Fruit fly (Drosophila melanogaster) whole organism, embryonic: ENCODE results near the gene CG8675.

Experiments
- ATbp ChIP-seq: fragments of 200-800 bp; sonication (Bioruptor generic); optimal IDR thresholded peaks from 2 replicates; lab custom pipeline; 2017; ENCODE audit warnings: missing biosample characterization, mild to moderate bottlenecking, missing genetic modification characterization, missing genetic modification reagents
- C15 ChIP-seq: fragments of 200-800 bp; sonication (Bioruptor generic); IDR thresholded peaks from 3 replicates; pipeline ENCODE4 v1.3.6; 2022; ENCODE audit warnings: missing biosample characterization, missing genetic modification characterization
- CG10147 ChIP-seq: fragments of 200-800 bp; sonication (Bioruptor generic); optimal IDR thresholded peaks from 2 replicates; lab custom pipeline; 2019; ENCODE audit warnings: missing biosample characterization, mild to moderate bottlenecking, missing genetic modification characterization, moderate library complexity
- CG12104 ChIP-seq: fragments of 200-800 bp; sonication (Bioruptor generic); optimal IDR thresholded peaks from 3 replicates; lab custom pipeline; 2016; ENCODE audit warnings: missing biosample characterization, missing genetic modification characterization
- CG12659 ChIP-seq: fragments of 200-800 bp; sonication (Bioruptor generic); optimal IDR thresholded peaks from 3 replicates; lab custom pipeline; 2017; ENCODE audit warnings: mild to moderate bottlenecking, missing biosample characterization, missing genetic modification reagents, missing genetic modification characterization
- CG14965 ChIP-seq: fragments of 200-800 bp; sonication (Bioruptor generic); optimal IDR thresholded peaks from 2 replicates; lab custom pipeline; 2016; ENCODE audit warnings: missing biosample characterization, missing genetic modification characterization, borderline replicate concordance
- CG17186 ChIP-seq: fragments of 200-800 bp; sonication (Bioruptor generic); optimal IDR thresholded peaks from 3 replicates; lab custom pipeline; 2017; ENCODE audit warnings: missing biosample characterization, missing genetic modification reagents, missing genetic modification characterization
- CG17359 ChIP-seq: fragments of 200-800 bp; sonication (Bioruptor generic); optimal IDR thresholded peaks from 3 replicates; lab custom pipeline; 2018; ENCODE audit warnings: missing biosample characterization, mild to moderate bottlenecking, missing genetic modification characterization, moderate library complexity
- CG2199 ChIP-seq: fragments of 200-800 bp; sonication (Bioruptor generic); IDR thresholded peaks from 3 replicates; pipeline ENCODE4 v1.3.6; 2022; ENCODE audit warnings: missing biosample characterization, missing genetic modification characterization
- CG2678 ChIP-seq: fragments of 200-800 bp; sonication (Bioruptor generic); optimal IDR thresholded peaks from 3 replicates; lab custom pipeline; 2019; ENCODE audit warnings: missing biosample characterization, mild to moderate bottlenecking, missing genetic modification characterization, moderate library complexity
- CG2875 ChIP-seq: fragments of 200-800 bp; sonication (Bioruptor generic); optimal IDR thresholded peaks from 2 replicates; lab custom pipeline; 2017; ENCODE audit warnings: missing biosample characterization, mild to moderate bottlenecking, missing genetic modification characterization, missing genetic modification reagents
- CG4360 ChIP-seq: fragments of 200-800 bp; sonication (Bioruptor generic); IDR thresholded peaks from 2 replicates; pipeline ENCODE4 v1.3.6; 2022; ENCODE audit warnings: missing biosample characterization, missing genetic modification characterization
- CG4404 ChIP-seq: fragments of 200-800 bp; sonication (Bioruptor generic); IDR thresholded peaks from 2 replicates; pipeline ENCODE4 v1.3.6; 2022; ENCODE audit warnings: missing biosample characterization, missing genetic modification characterization
- CG5245 ChIP-seq: fragments of 200-800 bp; sonication (Bioruptor generic); optimal IDR thresholded peaks from 3 replicates; lab custom pipeline; 2016; ENCODE audit warnings: missing biosample characterization, missing genetic modification characterization
- CG7556 ChIP-seq: fragments of 200-800 bp; sonication (Bioruptor generic); optimal IDR thresholded peaks from 2 replicates; lab custom pipeline; 2017; ENCODE audit warnings: missing biosample characterization, mild to moderate bottlenecking, missing genetic modification characterization
- CG9727 ChIP-seq: fragments of 200-800 bp; sonication (Bioruptor generic); optimal IDR thresholded peaks from 3 replicates; lab custom pipeline; 2017; ENCODE audit warnings: missing biosample characterization, mild to moderate bottlenecking, missing genetic modification characterization
- Chrac-16 ChIP-seq: fragments of 200-800 bp; sonication (Bioruptor generic); optimal IDR thresholded peaks from 3 replicates; lab custom pipeline; 2016; ENCODE audit warnings: missing biosample characterization, missing genetic modification characterization
- Dbx ChIP-seq: fragments of 200-800 bp; sonication (Bioruptor generic); IDR thresholded peaks from 3 replicates; pipeline ENCODE4 v1.3.6; 2022; ENCODE audit warnings: missing biosample characterization, missing genetic modification characterization
- Drgx ChIP-seq: fragments of 200-800 bp; sonication (Bioruptor generic); IDR thresholded peaks from 2 replicates; pipeline ENCODE4 v1.3.6; 2022; ENCODE audit warnings: missing biosample characterization, missing genetic modification characterization
- E2f2 ChIP-seq: fragments of 200-800 bp; sonication (Bioruptor generic); IDR thresholded peaks from 2 replicates; pipeline ENCODE4 v1.3.6; 2022; ENCODE audit warnings: missing biosample characterization, missing genetic modification characterization
- Hand ChIP-seq: fragments of 200-800 bp; sonication (Bioruptor generic); optimal IDR thresholded peaks from 2 replicates; lab custom pipeline; 2017; ENCODE audit warnings: mild to moderate bottlenecking, missing biosample characterization, missing genetic modification reagents, missing genetic modification characterization
- HmgZ ChIP-seq: fragments of 200-800 bp; sonication (Bioruptor generic); optimal IDR thresholded peaks from 2 replicates; lab custom pipeline; 2018; ENCODE audit warnings: missing biosample characterization, mild to moderate bottlenecking, missing genetic modification characterization
- Hr51 ChIP-seq, 2 experiments: fragments of 200-800 bp; sonication (Bioruptor generic); optimal IDR thresholded peaks; 2 replicates in 1 of 2; 3 replicates in 1 of 2; lab custom pipeline; 2016 to 2018; ENCODE audit warnings: missing biosample characterization in 2 of 2, missing genetic modification characterization in 2 of 2, mild to moderate bottlenecking in 1 of 2, moderate library complexity in 1 of 2
- NFAT ChIP-seq: fragments of 200-800 bp; sonication (Bioruptor generic); IDR thresholded peaks from 2 replicates; pipeline ENCODE4 v1.3.6; 2022; ENCODE audit warnings: missing biosample characterization, missing genetic modification characterization
- NfI ChIP-seq: fragments of 200-800 bp; sonication (Bioruptor generic); optimal IDR thresholded peaks from 3 replicates; lab custom pipeline; 2018; ENCODE audit warnings: missing biosample characterization, mild to moderate bottlenecking, missing genetic modification characterization, moderate library complexity
- Scr ChIP-seq: fragments of 200-800 bp; sonication (Bioruptor generic); IDR thresholded peaks from 2 replicates; pipeline ENCODE4 v1.3.6; 2022; ENCODE audit warnings: missing biosample characterization, missing genetic modification characterization; ENCODE audit not compliant: partially characterized antibody
- Sry-δ ChIP-seq: fragments of 200-800 bp; sonication (Bioruptor generic); optimal IDR thresholded peaks from 2 replicates; lab custom pipeline; 2016; ENCODE audit warnings: missing biosample characterization, missing genetic modification characterization
- Taf1 ChIP-seq: fragments of 200-800 bp; sonication (Bioruptor generic); IDR thresholded peaks from 2 replicates; pipeline ENCODE4 v1.3.6; 2022; ENCODE audit warnings: missing biosample characterization, missing genetic modification characterization
- amos ChIP-seq: fragments of 200-800 bp; sonication (Bioruptor generic); IDR thresholded peaks from 2 replicates; pipeline ENCODE4 v1.3.6; 2022; ENCODE audit warnings: missing biosample characterization, missing genetic modification characterization; ENCODE audit not compliant: partially characterized antibody
- bab2 ChIP-seq: fragments of 200-800 bp; sonication (Bioruptor generic); optimal IDR thresholded peaks from 2 replicates; lab custom pipeline; 2016; ENCODE audit warnings: missing biosample characterization, missing genetic modification characterization
- bbx ChIP-seq: fragments of 200-800 bp; sonication (Bioruptor generic); IDR thresholded peaks from 2 replicates; pipeline ENCODE4 v1.3.6; 2022; ENCODE audit warnings: missing biosample characterization, missing genetic modification characterization; ENCODE audit not compliant: partially characterized antibody
- bowl ChIP-seq: fragments of 200-800 bp; sonication (Bioruptor generic); IDR thresholded peaks from 2 replicates; pipeline ENCODE4 v1.3.6; 2022; ENCODE audit warnings: missing biosample characterization, missing genetic modification characterization
- danr ChIP-seq: fragments of 200-800 bp; sonication (Bioruptor generic); IDR thresholded peaks from 2 replicates; pipeline ENCODE4 v1.3.6; 2022; ENCODE audit warnings: missing biosample characterization, missing genetic modification characterization
- dmrt99B ChIP-seq: fragments of 200-800 bp; sonication (Bioruptor generic); optimal IDR thresholded peaks from 2 replicates; lab custom pipeline; 2018; ENCODE audit warnings: missing biosample characterization, mild to moderate bottlenecking, missing genetic modification characterization, moderate library complexity
- dpn ChIP-seq, 2 experiments: fragments of 200-800 bp; sonication (Bioruptor generic); optimal IDR thresholded peaks; 3 replicates each; lab custom pipeline; 2016; ENCODE audit warnings: missing biosample characterization in 2 of 2, missing genetic modification characterization in 2 of 2
- dysf ChIP-seq: fragments of 200-800 bp; sonication (Bioruptor generic); IDR thresholded peaks from 3 replicates; pipeline ENCODE4 v1.3.6; 2022; ENCODE audit warnings: missing biosample characterization, missing genetic modification characterization
- esg ChIP-seq: fragments of 200-800 bp; sonication (Bioruptor generic); conservative IDR thresholded peaks from 2 replicates; pipeline ENCODE4 v1.3.6; 2022; ENCODE audit warnings: missing biosample characterization, missing genetic modification characterization
- gcm ChIP-seq: fragments of 200-800 bp; sonication (Bioruptor generic); optimal IDR thresholded peaks from 2 replicates; lab custom pipeline; 2019; ENCODE audit warnings: missing biosample characterization, mild to moderate bottlenecking, missing genetic modification characterization, moderate library complexity
- gro ChIP-seq: fragments of 200-800 bp; sonication (Bioruptor generic); optimal IDR thresholded peaks from 2 replicates; lab custom pipeline; 2016; ENCODE audit warnings: missing biosample characterization, missing genetic modification characterization
- jigr1 ChIP-seq: fragments of 200-800 bp; sonication (Bioruptor generic); IDR thresholded peaks from 3 replicates; pipeline ENCODE4 v1.3.6; 2022; ENCODE audit warnings: missing biosample characterization, missing genetic modification characterization
- kay ChIP-seq: fragments of 200-800 bp; sonication (Bioruptor generic); optimal IDR thresholded peaks from 2 replicates; lab custom pipeline; 2016; ENCODE audit warnings: missing biosample characterization, missing genetic modification characterization
- kni ChIP-seq: fragments of 200-800 bp; sonication (Bioruptor generic); optimal IDR thresholded peaks from 3 replicates; lab custom pipeline; 2017; ENCODE audit warnings: mild to moderate bottlenecking, missing biosample characterization, missing genetic modification reagents, missing genetic modification characterization
- nerfin-2 ChIP-seq: fragments of 200-800 bp; sonication (Bioruptor generic); IDR thresholded peaks from 2 replicates; pipeline ENCODE4 v1.3.6; 2022; ENCODE audit warnings: missing biosample characterization, missing genetic modification characterization; ENCODE audit not compliant: partially characterized antibody
- pzg ChIP-seq: fragments of 200-800 bp; sonication (Bioruptor generic); optimal IDR thresholded peaks from 3 replicates; lab custom pipeline; 2018; ENCODE audit warnings: missing biosample characterization, mild to moderate bottlenecking, missing genetic modification characterization, moderate library complexity
- sens ChIP-seq: fragments of 200-800 bp; sonication (Bioruptor generic); peaks from one replicate; lab custom pipeline; 2016; ENCODE audit warnings: missing biosample characterization, missing genetic modification characterization
- seq ChIP-seq: fragments of 200-800 bp; sonication (Bioruptor generic); IDR thresholded peaks from 2 replicates; pipeline ENCODE4 v1.3.6; 2022; ENCODE audit warnings: missing biosample characterization, missing genetic modification characterization
- tna ChIP-seq: fragments of 200-800 bp; sonication (Bioruptor generic); IDR thresholded peaks from 2 replicates; pipeline ENCODE4 v1.3.6; 2022; ENCODE audit warnings: missing biosample characterization, missing genetic modification characterization; ENCODE audit not compliant: partially characterized antibody
- ttk ChIP-seq: fragments of 200-800 bp; sonication (Bioruptor generic); IDR thresholded peaks from 2 replicates; pipeline ENCODE4 v2.1.2; 2022; ENCODE audit warnings: missing biosample characterization, missing genetic modification characterization
- z ChIP-seq: fragments of 200-800 bp; sonication (Bioruptor generic); IDR thresholded peaks from 3 replicates; pipeline ENCODE4 v1.3.6; 2022; ENCODE audit warnings: missing biosample characterization, missing genetic modification characterization
- zfh1 ChIP-seq: fragments of 200-800 bp; sonication (Bioruptor generic); IDR thresholded peaks from 3 replicates; pipeline ENCODE4 v1.3.6; 2022; ENCODE audit warnings: missing biosample characterization, missing genetic modification characterization

CG8675 gene

dm6 chrX:17297070-17297689 lies 47.9 kb upstream of the CG8675 start (continued):
- TF ChIP-seq CG9727 (GFP tag; lab: Kevin White, UChicago) (no peak), gcm (GFP tag; lab: Kevin White, UChicago) (no peak), gro (GFP tag; lab: Kevin White, UChicago) (no peak), CG12104 (GFP tag; lab: Kevin White, UChicago) (no peak), Taf1 (no peak), CG10147 (no peak), CG2678 (tag; lab: Kevin White, UChicago) (peak; percentile 43), Drgx (GFP tag; lab: Robert Waterston, UW) (peak; percentile 72), bab2 (peak; percentile 6), HmgZ (no peak), CG5245 (GFP tag; lab: Kevin White, UChicago) (no peak), Sry-δ (GFP tag; lab: Kevin White, UChicago) (no peak), Chrac-16 (GFP tag; lab: Kevin White, UChicago) (peak; percentile 15), sens (peak; percentile 73), z (GFP tag; lab: Robert Waterston, UW) (no peak), seq (GFP tag; lab: Robert Waterston, UW) (no peak), pzg (GFP tag; lab: Kevin White, UChicago) (no peak), CG17186 (GFP tag; lab: Kevin White, UChicago) (no peak), nerfin-2 (GFP tag; lab: Robert Waterston, UW) (no peak), Dbx (GFP tag; lab: Robert Waterston, UW) (no peak), esg (GFP tag; lab: Robert Waterston, UW) (no peak), dmrt99B (peak; percentile 60), dpn (GFP tag; optimal IDR thresholded peaks at IDR 0.05; lab: Kevin White, UChicago) (peak in 1 of 2 experiments; percentile 30), E2f2 (no peak), Hr51 (GFP tag; optimal IDR thresholded peaks at IDR 0.05; lab: Kevin White, UChicago) (peak in 1 of 2 experiments; percentile 27), ATbp (GFP tag; lab: Kevin White, UChicago) (peak; percentile 60), ttk (peak; percentile 30; the same call in 1 of the 2 replicates), amos (GFP tag; lab: Robert Waterston, UW) (no peak), CG4360 (no peak), Scr (GFP tag; lab: Robert Waterston, UW) (no peak), tna (GFP tag; lab: Robert Waterston, UW) (no peak), NfI (peak; percentile 12), kni (GFP tag; lab: Kevin White, UChicago) (no peak), jigr1 (no peak), CG2199 (GFP tag; lab: Robert Waterston, UW) (no peak), zfh1 (peak; percentile 17; the same call in 1 of the 3 replicates), bbx (GFP tag; lab: Robert Waterston, UW) (no peak), Hand (GFP tag; lab: Kevin White, UChicago) (no peak), CG14965 (GFP tag; lab: Kevin White, UChicago) (no peak), CG7556 (no peak), kay (GFP tag; lab: Kevin White, UChicago) (no peak), NFAT (no peak), CG12659 (GFP tag; lab: Kevin White, UChicago) (peak; percentile 7), C15 (GFP tag; lab: Robert Waterston, UW) (no peak), CG17359 (tag; lab: Kevin White, UChicago) (peak; percentile 18), CG4404 (GFP tag; lab: Robert Waterston, UW) (peak; percentile 9; the same call in 1 of the 2 replicates), CG2875 (GFP tag; lab: Kevin White, UChicago) (peak; percentile 45), bowl (GFP tag; lab: Robert Waterston, UW) (no peak), dysf (peak; percentile 37; the same call in 1 of the 3 replicates), danr (GFP tag; lab: Robert Waterston, UW) (no peak; the same call in 1 of the 2 replicates)
